Fruit fly (Drosophila melanogaster): ENCODE results near the gene mex1.

mex1 gene

dm6 chr3L:15514405-15514804, 5.0 kb downstream of the mex1 start (continued):
- no peak for TF ChIP-seq Dfd (GFP tag; optimal IDR thresholded peaks at IDR 0.05)
- no peak for TF ChIP-seq CG9609 (GFP tag; optimal IDR thresholded peaks at IDR 0.05)
- no peak for TF ChIP-seq Hsf (GFP tag; optimal IDR thresholded peaks at IDR 0.05)
- no peak for TF ChIP-seq kay (GFP tag; optimal IDR thresholded peaks at IDR 0.05)
- no peak for TF ChIP-seq Oli (tag; optimal IDR thresholded peaks at IDR 0.05)
- no peak for TF ChIP-seq Fer2 (tag; optimal IDR thresholded peaks at IDR 0.05)
- no peak for TF ChIP-seq CG6791 (GFP tag; IDR thresholded peaks at IDR 0.05; ENCODE audit: partially characterized antibody)
- no peak for TF ChIP-seq Gug (GFP tag; IDR thresholded peaks at IDR 0.05)
- TF ChIP-seq ranshi (GFP tag; IDR thresholded peaks at IDR 0.05): no peak
- TF ChIP-seq zen2 (GFP tag; IDR thresholded peaks at IDR 0.05; ENCODE audit: partially characterized antibody): no peak; the same call in 2 of the 3 replicates
- no peak for TF ChIP-seq ash1 (GFP tag; optimal IDR thresholded peaks at IDR 0.05)
- no peak for TF ChIP-seq CG6689 (GFP tag; IDR thresholded peaks at IDR 0.05)
- no peak for TF ChIP-seq vfl (GFP tag; optimal IDR thresholded peaks at IDR 0.05)
- TF ChIP-seq HLH4C (GFP tag; IDR thresholded peaks at IDR 0.05; ENCODE audit: partially characterized antibody): 0 out of 3 replicates have a peak, but pooled peaks have one; percentile 7
- TF ChIP-seq ab (GFP tag; optimal IDR thresholded peaks at IDR 0.05): no peak
- TF ChIP-seq wek (GFP tag; optimal IDR thresholded peaks at IDR 0.05): peak; percentile 50
- no peak for TF ChIP-seq Rx (GFP tag; IDR thresholded peaks at IDR 0.05)
- TF ChIP-seq vnd (GFP tag; IDR thresholded peaks at IDR 0.05; ENCODE audit: partially characterized antibody): no peak
- no peak for TF ChIP-seq CG12391 (tag; optimal IDR thresholded peaks at IDR 0.05)
- TF ChIP-seq NfI (GFP tag; optimal IDR thresholded peaks at IDR 0.05): no peak
- no peak for TF ChIP-seq CG3407 (GFP tag; optimal IDR thresholded peaks at IDR 0.05)
- TF ChIP-seq CG18599 (GFP tag; optimal IDR thresholded peaks at IDR 0.05): no peak
- TF ChIP-seq onecut (GFP tag; IDR thresholded peaks at IDR 0.05): no peak
- peak; percentile 11 for TF ChIP-seq Side (GFP tag; optimal IDR thresholded peaks at IDR 0.05)
- TF ChIP-seq B-H2 (GFP tag; optimal IDR thresholded peaks at IDR 0.05): no peak
- TF ChIP-seq CG16779 (GFP tag; IDR thresholded peaks at IDR 0.05): no peak
- TF ChIP-seq CG2120 (GFP tag; optimal IDR thresholded peaks at IDR 0.05): no peak
- TF ChIP-seq gfzf (GFP tag; optimal IDR thresholded peaks at IDR 0.05): no peak
- no peak for TF ChIP-seq lilli (GFP tag; optimal IDR thresholded peaks at IDR 0.05)
- TF ChIP-seq TFAM (GFP tag; optimal IDR thresholded peaks at IDR 0.05): no peak
- TF ChIP-seq al (GFP tag; IDR thresholded peaks at IDR 0.05): no peak
- no peak for TF ChIP-seq Asciz (GFP tag; optimal IDR thresholded peaks at IDR 0.05)
- TF ChIP-seq CG18619 (GFP tag; optimal IDR thresholded peaks at IDR 0.05): no peak
- TF ChIP-seq CG17568 (GFP tag; optimal IDR thresholded peaks at IDR 0.05): no peak
- TF ChIP-seq CG2889 (GFP tag; IDR thresholded peaks at IDR 0.05): no peak
- TF ChIP-seq Spps (tag; optimal IDR thresholded peaks at IDR 0.05): no peak
- TF ChIP-seq lmd (GFP tag; IDR thresholded peaks at IDR 0.05): no peak
- no peak for TF ChIP-seq CG1602 (GFP tag; optimal IDR thresholded peaks at IDR 0.05)
- TF ChIP-seq Vsx1 (GFP tag; optimal IDR thresholded peaks at IDR 0.05): peak; percentile 88
- no peak for TF ChIP-seq Hand (GFP tag; optimal IDR thresholded peaks at IDR 0.05)
- no peak for TF ChIP-seq ken (GFP tag; IDR thresholded peaks at IDR 0.05)
- no peak for TF ChIP-seq gsb (GFP tag; IDR thresholded peaks at IDR 0.05)
- no peak for TF ChIP-seq en (GFP tag; optimal IDR thresholded peaks at IDR 0.05)
- no peak for TF ChIP-seq tio (GFP tag; optimal IDR thresholded peaks at IDR 0.05)
- TF ChIP-seq CG8478 (optimal IDR thresholded peaks at IDR 0.05): no peak
- no peak for TF ChIP-seq CG11456 (GFP tag; IDR thresholded peaks at IDR 0.05)
- TF ChIP-seq CG34422 (GFP tag; IDR thresholded peaks at IDR 0.05): peak; percentile 94; the same call in 2 of the 3 replicates
- TF ChIP-seq Max (GFP tag; optimal IDR thresholded peaks at IDR 0.05): peak; percentile 35
- no peak for TF ChIP-seq CG18476 (GFP tag; optimal IDR thresholded peaks at IDR 0.05)
- no peak; the same call in 1 of the 2 replicates for TF ChIP-seq Drgx (GFP tag; IDR thresholded peaks at IDR 0.05)
- TF ChIP-seq caup (GFP tag; optimal IDR thresholded peaks at IDR 0.05; ENCODE audit: severe bottlenecking): no peak
- no peak for TF ChIP-seq CG10147 (GFP tag; optimal IDR thresholded peaks at IDR 0.05)

Measured in whole organism, embryonic.